Worm (Caenorhabditis elegans): ENCODE measurements around the gene R07E5.17.

- TF ChIP-seq ces-1 (GFP tag; optimal IDR thresholded peaks at IDR 0.05) (no peak), bed-3 (GFP tag; optimal IDR thresholded peaks at IDR 0.05) (no peak), mep-1 (tag; optimal IDR thresholded peaks at IDR 0.05) (no peak), nhr-76 (tag; optimal IDR thresholded peaks at IDR 0.05) (no peak), elt-3 (tag; optimal IDR thresholded peaks at IDR 0.05) (no peak), mls-2 (tag; optimal IDR thresholded peaks at IDR 0.05) (peak; percentile 27), ceh-83 (GFP tag; optimal IDR thresholded peaks at IDR 0.05) (peak; percentile 57), blmp-1 (tag; optimal IDR thresholded peaks at IDR 0.05) (no peak), snpc-4 (tag; optimal IDR thresholded peaks at IDR 0.05) (no peak), nhr-12 (tag; optimal IDR thresholded peaks at IDR 0.05) (no peak), ceh-39 (tag; optimal IDR thresholded peaks at IDR 0.05) (no peak)
These were observed 24.6 kb upstream of the R07E5.17 start for ce11 chrIII:4428797-4429196.

All from whole organism, mixed stage, embryonic.